Fruit fly (Drosophila melanogaster) whole organism, wandering third instar larva: ENCODE measurements around the gene CG46304.

Experiments used
- Abd-B ChIP-seq: fragments of >200 bp; optimal IDR thresholded peaks from 2 replicates; lab custom pipeline; 2017; ENCODE audit warnings: missing biosample characterization, missing genetic modification characterization
- CG32264 ChIP-seq: fragments of 200-800 bp; sonication (Bioruptor generic); optimal IDR thresholded peaks from 2 replicates; lab custom pipeline; 2016; ENCODE audit warnings: missing biosample characterization, missing genetic modification characterization
- CG9705 ChIP-seq: fragments of 200-800 bp; sonication (Bioruptor generic); optimal IDR thresholded peaks from 2 replicates; lab custom pipeline; 2018; ENCODE audit warnings: missing biosample characterization, mild to moderate bottlenecking, missing genetic modification characterization
- CrebA ChIP-seq: fragments of 200-800 bp; sonication (Bioruptor generic); optimal IDR thresholded peaks from 2 replicates; lab custom pipeline; 2016; ENCODE audit warnings: missing biosample characterization, mild to moderate bottlenecking, missing genetic modification characterization, borderline replicate concordance
- Dfd ChIP-seq: fragments of >200 bp; optimal IDR thresholded peaks from 2 replicates; lab custom pipeline; 2017; ENCODE audit warnings: missing biosample characterization, missing genetic modification characterization
- GATAd ChIP-seq: sonication (Bioruptor generic); optimal IDR thresholded peaks from 2 replicates; lab custom pipeline; 2016; ENCODE audit warnings: missing biosample characterization, missing genetic modification characterization
- HLH106 ChIP-seq: fragments of 200-800 bp; optimal IDR thresholded peaks from 3 replicates; lab custom pipeline; 2019; ENCODE audit warnings: missing biosample characterization, mild to moderate bottlenecking, missing genetic modification characterization, moderate library complexity
- Hnf4 ChIP-seq: fragments of 200-800 bp; sonication (Bioruptor generic); optimal IDR thresholded peaks from 2 replicates; lab custom pipeline; 2016; ENCODE audit warnings: missing biosample characterization, mild to moderate bottlenecking, missing genetic modification characterization
- Hr78 ChIP-seq: fragments of >200 bp; optimal IDR thresholded peaks from 2 replicates; lab custom pipeline; 2017; ENCODE audit warnings: missing biosample characterization, missing genetic modification characterization
- Hr83 ChIP-seq: fragments of 200-300 bp; sonication (Bioruptor generic); optimal IDR thresholded peaks from 2 replicates; lab custom pipeline; 2016; ENCODE audit warnings: missing biosample characterization, mild to moderate bottlenecking, missing genetic modification characterization, moderate library complexity; ENCODE audit not compliant: poor library complexity, severe bottlenecking
- Jra ChIP-seq: sonication (Bioruptor generic); optimal IDR thresholded peaks from 2 replicates; lab custom pipeline; 2016; ENCODE audit warnings: missing biosample characterization, missing genetic modification characterization
- Mio ChIP-seq: sonication (Bioruptor generic); optimal IDR thresholded peaks from 2 replicates; lab custom pipeline; 2016; ENCODE audit warnings: missing biosample characterization, missing genetic modification characterization
- Myc ChIP-seq: fragments of >200 bp; optimal IDR thresholded peaks from 2 replicates; lab custom pipeline; 2017
- N ChIP-seq: fragments of >200 bp; optimal IDR thresholded peaks from 2 replicates; lab custom pipeline; 2018; ENCODE audit warnings: missing biosample characterization, missing external identifiers, missing genetic modification characterization
- OdsH ChIP-seq: fragments of 200-800 bp; sonication (Bioruptor generic); optimal IDR thresholded peaks from 2 replicates; lab custom pipeline; 2016; ENCODE audit warnings: missing biosample characterization, mild to moderate bottlenecking, missing genetic modification characterization
- Rel ChIP-seq, 2 experiments: fragments of 200-800 bp; sonication (Bioruptor generic) in 1 of 2; optimal IDR thresholded peaks; 2 replicates in 1 of 2; 3 replicates in 1 of 2; lab custom pipeline; 2016 to 2019; ENCODE audit warnings: mild to moderate bottlenecking in 2 of 2, missing biosample characterization in 2 of 2, missing genetic modification characterization in 2 of 2, moderate library complexity in 1 of 2
- Sp1 ChIP-seq: fragments of 200-800 bp; sonication (Bioruptor generic); optimal IDR thresholded peaks from 3 replicates; lab custom pipeline; 2019; ENCODE audit warnings: missing biosample characterization, mild to moderate bottlenecking, missing genetic modification characterization, moderate library complexity
- Vsx2 ChIP-seq: fragments of 200-300, 225-300 bp; sonication (Bioruptor generic); optimal IDR thresholded peaks from 2 replicates; lab custom pipeline; 2018; ENCODE audit warnings: missing biosample characterization, missing genetic modification characterization; ENCODE audit not compliant: partially characterized antibody
- br ChIP-seq: fragments of 200-800 bp; sonication (Bioruptor generic); optimal IDR thresholded peaks from 2 replicates; lab custom pipeline; 2016; ENCODE audit warnings: missing biosample characterization, missing genetic modification characterization
- brk ChIP-seq: fragments of 200-800 bp; sonication (Bioruptor generic); optimal IDR thresholded peaks from 2 replicates; lab custom pipeline; 2016; ENCODE audit warnings: missing biosample characterization, mild to moderate bottlenecking, missing genetic modification characterization
- dl ChIP-seq, 2 experiments: fragments of 175-275, 200-275 bp in 1 of 2; fragments of 200-275 bp in 1 of 2; sonication (Bioruptor generic); optimal IDR thresholded peaks; lab custom pipeline; 2018; ENCODE audit warnings: mild to moderate bottlenecking in 2 of 2, missing biosample characterization in 2 of 2, missing genetic modification characterization in 2 of 2, moderate library complexity in 2 of 2; ENCODE audit not compliant: partially characterized antibody in 2 of 2, insufficient read depth in 1 of 2
- dmrt93B ChIP-seq: fragments of 200-800 bp; sonication (Bioruptor generic); optimal IDR thresholded peaks from 2 replicates; lab custom pipeline; 2018; ENCODE audit warnings: missing biosample characterization, mild to moderate bottlenecking, missing genetic modification characterization
- dsf ChIP-seq: sonication (Bioruptor generic); optimal IDR thresholded peaks from 2 replicates; lab custom pipeline; 2016; ENCODE audit warnings: missing biosample characterization, missing genetic modification characterization, borderline replicate concordance
- ey ChIP-seq: fragments of 200-800 bp; sonication (Bioruptor generic); optimal IDR thresholded peaks from 2 replicates; lab custom pipeline; 2016; ENCODE audit warnings: missing biosample characterization, missing genetic modification characterization
- foxo ChIP-seq, 2 experiments: fragments of 200-800 bp; sonication (Bioruptor generic); optimal IDR thresholded peaks; 2 replicates in 1 of 2; 3 replicates in 1 of 2; lab custom pipeline; 2016 to 2017; ENCODE audit warnings: missing biosample characterization in 2 of 2, missing genetic modification characterization in 2 of 2
- fru ChIP-seq: fragments of 200-800 bp; sonication (Bioruptor generic); optimal IDR thresholded peaks from 3 replicates; lab custom pipeline; 2016; ENCODE audit warnings: missing biosample characterization, mild to moderate bottlenecking, missing genetic modification characterization
- h ChIP-seq: fragments of 200-800 bp; sonication (Bioruptor generic); optimal IDR thresholded peaks from 3 replicates; lab custom pipeline; 2016; ENCODE audit warnings: missing biosample characterization, mild to moderate bottlenecking, missing genetic modification characterization
- jim ChIP-seq: fragments of 175-275, 200-325 bp; sonication (Bioruptor generic); optimal IDR thresholded peaks from 2 replicates; lab custom pipeline; 2016; ENCODE audit warnings: missing biosample characterization, mild to moderate bottlenecking, missing genetic modification characterization
- lola ChIP-seq: fragments of >200 bp; optimal IDR thresholded peaks from 2 replicates; lab custom pipeline; 2017; ENCODE audit warnings: missing biosample characterization, missing genetic modification characterization
- pan ChIP-seq: fragments of >200 bp; optimal IDR thresholded peaks from 2 replicates; lab custom pipeline; 2017
- psq ChIP-seq: fragments of 200-800 bp; sonication (Bioruptor generic); optimal IDR thresholded peaks from 3 replicates; lab custom pipeline; 2017; ENCODE audit warnings: missing biosample characterization, mild to moderate bottlenecking, missing genetic modification characterization, moderate library complexity
- rgr ChIP-seq: fragments of 200-800 bp; sonication (Bioruptor generic); optimal IDR thresholded peaks from 3 replicates; lab custom pipeline; 2016; ENCODE audit warnings: missing biosample characterization, mild to moderate bottlenecking, missing genetic modification characterization
- sage ChIP-seq: fragments of 200-800 bp; sonication (Bioruptor generic); optimal IDR thresholded peaks from 2 replicates; lab custom pipeline; 2016; ENCODE audit warnings: missing biosample characterization, mild to moderate bottlenecking, missing genetic modification characterization
- sv ChIP-seq: fragments of 200-800 bp; sonication (Bioruptor generic); optimal IDR thresholded peaks from 3 replicates; lab custom pipeline; 2016; ENCODE audit warnings: missing biosample characterization, missing genetic modification characterization
- tai ChIP-seq: sonication (Bioruptor generic); optimal IDR thresholded peaks from 2 replicates; lab custom pipeline; 2016; ENCODE audit warnings: missing biosample characterization, missing genetic modification characterization
- usp ChIP-seq: fragments of >200 bp; optimal IDR thresholded peaks from 2 replicates; lab custom pipeline; 2017; ENCODE audit warnings: missing biosample characterization, missing genetic modification characterization
- woc ChIP-seq: sonication (Bioruptor generic); optimal IDR thresholded peaks from 2 replicates; lab custom pipeline; 2016; ENCODE audit warnings: missing biosample characterization, mild to moderate bottlenecking, missing genetic modification characterization

Gene CG46304

dm6 chr2L:18985201-18986124 lies 39.4 kb downstream of the CG46304 start (continued):
- TF ChIP-seq fru (GFP tag; lab: Kevin White, UChicago) (peak; percentile 20), Hnf4 (GFP tag; lab: Kevin White, UChicago) (no peak), CrebA (no peak), Hr83 (GFP tag; lab: Kevin White, UChicago) (no peak), rgr (GFP tag; lab: Kevin White, UChicago) (no peak), usp (GFP tag; lab: Kevin White, UChicago) (no peak), dsf (GFP tag; lab: Kevin White, UChicago) (no peak), woc (GFP tag; lab: Kevin White, UChicago) (no peak)
- TF ChIP-seq, all 38 proteins: peak for 6

- TF ChIP-seq dl (GFP tag; optimal IDR thresholded peaks at IDR 0.05; lab: Kevin White, UChicago; ENCODE audit: insufficient read depth in 1 of 2, partially characterized antibody in 2 of 2) (no peak), foxo (GFP tag; optimal IDR thresholded peaks at IDR 0.05; lab: Kevin White, UChicago) (no peak), HLH106 (tag; lab: Kevin White, UChicago) (no peak), sv (no peak), woc (GFP tag; lab: Kevin White, UChicago) (no peak), Mio (GFP tag; lab: Kevin White, UChicago) (no peak), Hnf4 (GFP tag; lab: Kevin White, UChicago) (no peak), Hr78 (no peak), Myc (no peak), Rel (GFP tag; optimal IDR thresholded peaks at IDR 0.05; lab: Kevin White, UChicago) (no peak), Rel (tag; optimal IDR thresholded peaks at IDR 0.05; lab: Kevin White, UChicago) (no peak), CG9705 (GFP tag; lab: Kevin White, UChicago) (no peak), CG32264 (GFP tag; lab: Kevin White, UChicago) (no peak), fru (GFP tag; lab: Kevin White, UChicago) (no peak), GATAd (GFP tag; lab: Kevin White, UChicago) (no peak), tai (GFP tag; lab: Kevin White, UChicago) (no peak)
Measured at dm6 chr2L:18986125-18986498, 40.0 kb downstream of the CG46304 start.

dm6 chr2L:18987078-18987895 lies 41.2 kb downstream of the CG46304 start, which contains the start of the genes Swip-1 and EMC5:
Swip-1 (minus strand) TSS chr2L:18987280.
EMC5 (plus strand) TSS chr2L:18987707.
- TF ChIP-seq woc (GFP tag; lab: Kevin White, UChicago) (peak; percentile 32), dl (GFP tag; optimal IDR thresholded peaks at IDR 0.05; lab: Kevin White, UChicago; ENCODE audit: insufficient read depth in 1 of 2, partially characterized antibody in 2 of 2) (no peak), pan (lab: Kevin White, UChicago) (no peak), Jra (GFP tag; lab: Kevin White, UChicago) (no peak), sv (no peak), dmrt93B (GFP tag; lab: Kevin White, UChicago) (peak; percentile 43), Abd-B (GFP tag; lab: Kevin White, UChicago) (no peak), Sp1 (peak; percentile 67), h (GFP tag; lab: Kevin White, UChicago) (peak; percentile 43), GATAd (GFP tag; lab: Kevin White, UChicago) (no peak), CG32264 (GFP tag; lab: Kevin White, UChicago) (no peak), fru (GFP tag; lab: Kevin White, UChicago) (peak; percentile 23), CG9705 (GFP tag; lab: Kevin White, UChicago) (peak; percentile 17), Hnf4 (GFP tag; lab: Kevin White, UChicago) (peak; percentile 37), dsf (GFP tag; lab: Kevin White, UChicago) (no peak), CrebA (no peak), ey (GFP tag; lab: Kevin White, UChicago) (no peak), usp (GFP tag; lab: Kevin White, UChicago) (no peak), sage (GFP tag; lab: Kevin White, UChicago) (no peak), Rel (GFP tag; optimal IDR thresholded peaks at IDR 0.05; lab: Kevin White, UChicago) (no peak), Rel (tag; optimal IDR thresholded peaks at IDR 0.05; lab: Kevin White, UChicago) (no peak), lola (no peak), jim (GFP tag; lab: Kevin White, UChicago) (no peak), br (GFP tag; lab: Kevin White, UChicago) (no peak), Vsx2 (GFP tag; lab: Kevin White, UChicago) (no peak), foxo (GFP tag; optimal IDR thresholded peaks at IDR 0.05; lab: Kevin White, UChicago) (peak in 1 of 2 experiments; percentile 63), Dfd (GFP tag; lab: Kevin White, UChicago) (no peak), tai (GFP tag; lab: Kevin White, UChicago) (no peak), N (GFP tag; lab: Kevin White, UChicago) (no peak), psq (GFP tag; lab: Kevin White, UChicago) (peak; percentile 47), Mio (GFP tag; lab: Kevin White, UChicago) (no peak), Hr83 (GFP tag; lab: Kevin White, UChicago) (peak; percentile 2), brk (peak; percentile 50), Hr78 (no peak), Myc (no peak), OdsH (GFP tag; lab: Kevin White, UChicago) (peak; percentile 42), HLH106 (tag; lab: Kevin White, UChicago) (peak; percentile 77), rgr (GFP tag; lab: Kevin White, UChicago) (peak; percentile 60)
